Worm (Caenorhabditis elegans) whole organism, midembryonic: ENCODE data around the gene srz-6.

Experiments used
- T22C8.4 ChIP-seq: fragments of 200-800 bp; sonication (Bioruptor generic); IDR thresholded peaks from 2 replicates; pipeline ENCODE4 v1.3.6; 2022; ENCODE audit warnings: missing genetic modification characterization, missing compliant biosample characterization
- cog-1 ChIP-seq: sonication (generic microtip); optimal IDR thresholded peaks from 2 replicates; lab custom pipeline; 2016; ENCODE audit warnings: missing genetic modification characterization, missing compliant biosample characterization
- flt-1 ChIP-seq: fragments of 200-800 bp; sonication (Bioruptor generic); IDR thresholded peaks from 2 replicates; pipeline ENCODE4 v1.3.6; 2022; ENCODE audit warnings: missing genetic modification characterization, missing compliant biosample characterization
- klf-2 ChIP-seq: fragments of 200-800 bp; sonication (Bioruptor generic); conservative IDR thresholded peaks from 2 replicates; pipeline ENCODE4 v1.3.6; 2022; ENCODE audit warnings: missing genetic modification reagents, missing genetic modification characterization, missing compliant biosample characterization
- med-1 ChIP-seq: sonication (generic microtip); optimal IDR thresholded peaks from 2 replicates; lab custom pipeline; 2017; ENCODE audit warnings: missing genetic modification characterization, mild to moderate bottlenecking, missing compliant biosample characterization, antibody characterized with exemption, missing genetic modification reagents; ENCODE audit not compliant: insufficient read depth
- ref-1 ChIP-seq: fragments of 200-800 bp; sonication (Bioruptor generic); conservative IDR thresholded peaks from 2 replicates; pipeline ENCODE4 v1.3.6; 2022; ENCODE audit warnings: missing genetic modification reagents, missing genetic modification characterization, missing compliant biosample characterization
- tab-1 ChIP-seq: fragments of 200-800 bp; sonication (Bioruptor generic); IDR thresholded peaks from 2 replicates; pipeline ENCODE4 v1.3.6; 2022; ENCODE audit warnings: missing genetic modification characterization, missing compliant biosample characterization
- ztf-23 ChIP-seq: fragments of 200-800 bp; sonication (Bioruptor generic); IDR thresholded peaks from 2 replicates; pipeline ENCODE4 v1.3.6; 2022; ENCODE audit warnings: missing genetic modification reagents, missing genetic modification characterization, missing compliant biosample characterization
- ztf-29 ChIP-seq: fragments of 200-800 bp; sonication (Bioruptor generic); IDR thresholded peaks from 2 replicates; pipeline ENCODE4 v1.3.6; 2022; ENCODE audit warnings: missing genetic modification reagents, missing genetic modification characterization, missing compliant biosample characterization

ce11 chrII:12457275-12457674, 34.8 kb upstream of the srz-6 start, which contains the start of gene sre-38:
- TF ChIP-seq ref-1 (GFP tag; lab: Robert Waterston, UW) (no peak), med-1 (GFP tag; lab: Kevin White, UChicago) (no peak), ztf-23 (GFP tag; lab: Robert Waterston, UW) (no peak), klf-2 (GFP tag; lab: Robert Waterston, UW) (no peak), flt-1 (GFP tag; lab: Robert Waterston, UW) (no peak), tab-1 (GFP tag; lab: Robert Waterston, UW) (no peak), ztf-29 (GFP tag; lab: Robert Waterston, UW) (no peak), T22C8.4 (GFP tag; lab: Robert Waterston, UW) (no peak), cog-1 (tag; lab: Kevin White, UChicago) (no peak)
